Worm (Caenorhabditis elegans) whole organism, young adult: ENCODE measurements around the gene Y116A8C.27.

ENCODE experiments used
- B0035.1 ChIP-seq: sonication (generic microtip); optimal IDR thresholded peaks from 2 replicates; lab custom pipeline; 2016; ENCODE audit warnings: missing genetic modification characterization, mild to moderate bottlenecking, missing compliant biosample characterization, missing genotype, missing genetic modification reagents
- ceh-40 ChIP-seq: fragments of 200-800 bp; sonication (Bioruptor generic); IDR thresholded peaks from 2 replicates; pipeline ENCODE4 v1.3.6; 2022; ENCODE audit warnings: missing genetic modification characterization, missing compliant biosample characterization
- dpl-1 ChIP-seq: fragments of 150-350 bp; optimal IDR thresholded peaks from 2 replicates; lab custom pipeline; 2014; ENCODE audit warnings: missing biosample characterization, missing genetic modification reagents, missing genetic modification characterization
- hmg-1.2 ChIP-seq: fragments of 200-800 bp; sonication (Bioruptor generic); IDR thresholded peaks from 2 replicates; pipeline ENCODE4 v1.3.6; 2022; ENCODE audit warnings: missing genetic modification reagents, missing genetic modification characterization, missing compliant biosample characterization
- lin-35 ChIP-seq, 3 experiments: fragments of 150-350 bp in 2 of 3; sonication (generic microtip) in 1 of 3; optimal IDR thresholded peaks; 2 replicates each; lab custom pipeline; 2014 to 2018; ENCODE audit warnings: missing biosample characterization in 3 of 3, missing genetic modification characterization in 3 of 3, missing genetic modification reagents in 3 of 3
- lin-40 ChIP-seq: sonication (generic microtip); optimal IDR thresholded peaks from 2 replicates; lab custom pipeline; 2016; ENCODE audit warnings: missing genetic modification characterization, mild to moderate bottlenecking, missing compliant biosample characterization, missing genotype, missing genetic modification reagents
- nfya-1 ChIP-seq: sonication (generic microtip); optimal IDR thresholded peaks from 2 replicates; lab custom pipeline; 2017; ENCODE audit warnings: antibody characterized with exemption, missing compliant biosample characterization, missing genetic modification characterization, borderline replicate concordance; ENCODE audit not compliant: insufficient read depth
- pha-4 ChIP-seq: fragments of 150-350 bp; sonication (generic microtip); optimal IDR thresholded peaks from 2 replicates; lab custom pipeline; 2014; ENCODE audit warnings: missing biosample characterization, missing genetic modification reagents, missing genetic modification characterization
- unc-62 ChIP-seq: fragments of 150-350 bp; optimal IDR thresholded peaks from 2 replicates; lab custom pipeline; 2014; ENCODE audit warnings: missing biosample characterization, missing genetic modification reagents, missing genetic modification characterization
- xnd-1 ChIP-seq: sonication (generic microtip); optimal IDR thresholded peaks from 2 replicates; lab custom pipeline; 2016; ENCODE audit warnings: missing genotype, missing genetic modification reagents, missing genetic modification characterization, missing compliant biosample characterization
- ztf-3 ChIP-seq: fragments of 200-800 bp; sonication (Bioruptor generic); optimal IDR thresholded peaks from 2 replicates; lab custom pipeline; 2018; ENCODE audit warnings: mild to moderate bottlenecking, missing genetic modification characterization, missing compliant biosample characterization
- ztf-6 ChIP-seq: fragments of 200-800 bp; sonication (Bioruptor generic); IDR thresholded peaks from 2 replicates; pipeline ENCODE4 v1.3.6; 2022; ENCODE audit warnings: missing genetic modification reagents, missing genetic modification characterization, missing compliant biosample characterization

DNA sequence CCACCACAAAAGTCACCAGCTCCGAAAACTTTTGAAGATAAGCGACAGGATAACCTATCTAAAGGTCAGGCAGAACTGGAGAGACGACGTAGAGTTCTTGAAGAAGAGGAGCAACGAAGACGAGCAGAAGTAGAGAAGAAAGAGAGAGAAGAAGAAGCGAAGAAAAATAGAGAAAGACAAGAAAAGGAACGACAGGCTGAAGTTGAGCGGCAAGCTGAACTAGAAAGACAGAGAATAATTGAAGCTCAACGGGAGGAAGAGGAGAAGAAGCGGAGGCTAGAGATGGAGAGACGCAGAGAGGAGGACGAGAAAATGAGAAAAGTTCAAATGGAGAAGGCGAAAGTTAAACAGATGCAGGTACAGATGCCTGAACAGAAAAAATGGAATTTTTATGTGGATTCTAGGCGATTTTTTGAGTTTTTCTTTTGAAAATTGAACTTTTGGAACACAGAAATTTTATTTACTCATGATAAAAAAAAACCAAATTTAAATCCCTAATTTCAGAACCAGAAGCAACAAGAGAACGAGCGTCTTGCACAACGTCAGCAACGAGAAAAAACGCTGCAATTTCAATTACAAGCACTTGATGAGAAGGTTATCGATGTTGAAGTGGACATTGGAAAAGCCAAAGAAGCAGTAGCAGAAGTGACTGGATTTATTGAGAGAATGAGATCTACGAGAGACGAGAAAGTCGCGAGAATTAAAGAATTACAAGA, 25.1 kb upstream of the Y116A8C.27 start:
- TF ChIP-seq nfya-1 (tag; lab: Kevin White, UChicago) (no peak), ceh-40 (GFP tag; lab: Robert Waterston, UW) (no peak), ztf-6 (GFP tag; lab: Robert Waterston, UW) (no peak), B0035.1 (tag; lab: Kevin White, UChicago) (no peak), lin-40 (tag; lab: Kevin White, UChicago) (no peak), dpl-1 (no peak), xnd-1 (tag; lab: Kevin White, UChicago) (no peak), hmg-1.2 (GFP tag; lab: Robert Waterston, UW) (no peak), unc-62 (no peak), ztf-3 (GFP tag; lab: Kevin White, UChicago) (no peak), lin-35 (GFP tag; optimal IDR thresholded peaks at IDR 0.05; lab: Kevin White, UChicago) (no peak), pha-4 (no peak)
